Fruit fly (Drosophila melanogaster) S2 (cell line): ENCODE data around the gene sun.

Experiments used
- CG8478 ChIP-seq: fragments of >200 bp; optimal IDR thresholded peaks from 2 replicates; lab custom pipeline; 2018
- CTCF ChIP-seq, 2 experiments: fragments of >200 bp; optimal IDR thresholded peaks; 2 replicates each; lab custom pipeline; 2018

sun gene

dm6 chrX:15849021-15849420, at the start of gene sun:
Gene sun (minus strand): TSS chrX:15849258.
- TF ChIP-seq CTCF (optimal IDR thresholded peaks at IDR 0.05; lab: Kevin White, UChicago) (no peak), CG8478 (lab: Kevin White, UChicago) (no peak)

dm6 chrX:15893732-15894264, 44.7 kb upstream of the sun start:
- TF ChIP-seq CG8478 (lab: Kevin White, UChicago), result no peak
- TF ChIP-seq CTCF (optimal IDR thresholded peaks at IDR 0.05; lab: Kevin White, UChicago), result no peak

- TF ChIP-seq CTCF (optimal IDR thresholded peaks at IDR 0.05; lab: Kevin White, UChicago) (no peak), CG8478 (lab: Kevin White, UChicago) (no peak)
Observed at dm6 chrX:15891606-15892345, 42.7 kb upstream of the sun start, which contains the start of gene shi. Gene shi (plus strand): TSS chrX:15892116.

dm6 chrX:15889780-15890608, 40.9 kb upstream of the sun start, which contains the start of the genes MSBP and CG15916:
Gene MSBP (minus strand): TSS chrX:15890109.
Gene CG15916 (plus strand): TSS chrX:15890589.
- no peak for TF ChIP-seq CTCF (optimal IDR thresholded peaks at IDR 0.05; lab: Kevin White, UChicago)
- no peak for TF ChIP-seq CG8478 (lab: Kevin White, UChicago)

dm6 chrX:15888763-15889162, 39.7 kb upstream of the sun start:
- TF ChIP-seq CTCF (optimal IDR thresholded peaks at IDR 0.05; lab: Kevin White, UChicago) (no peak), CG8478 (lab: Kevin White, UChicago) (no peak)

dm6 chrX:15887247-15887616, 38.2 kb upstream of the sun start, which contains the start of gene tay:
Gene tay (minus strand): TSS chrX:15887311.
- TF ChIP-seq CG8478 (lab: Kevin White, UChicago) (no peak), CTCF (optimal IDR thresholded peaks at IDR 0.05; lab: Kevin White, UChicago) (peak in 1 of 2 experiments; percentile 33)

- peak in 1 of 2 experiments; percentile 3 for TF ChIP-seq CTCF (optimal IDR thresholded peaks at IDR 0.05; lab: Kevin White, UChicago)
- TF ChIP-seq CG8478 (lab: Kevin White, UChicago), result no peak
Observed at dm6 chrX:15886411-15887246, 37.6 kb upstream of the sun start.

- TF ChIP-seq CTCF (optimal IDR thresholded peaks at IDR 0.05; lab: Kevin White, UChicago), result no peak
Observed at dm6 chrX:15875569-15875968, 26.5 kb upstream of the sun start.

- no peak for TF ChIP-seq CTCF (optimal IDR thresholded peaks at IDR 0.05; lab: Kevin White, UChicago)
- no peak for TF ChIP-seq CG8478 (lab: Kevin White, UChicago)
Observed at dm6 chrX:15874437-15874836, 25.4 kb upstream of the sun start.

dm6 chrX:15870777-15871757, 22.0 kb upstream of the sun start:
- no peak for TF ChIP-seq CTCF (optimal IDR thresholded peaks at IDR 0.05; lab: Kevin White, UChicago)
- TF ChIP-seq CG8478 (lab: Kevin White, UChicago), result no peak

- TF ChIP-seq CG8478 (lab: Kevin White, UChicago), result no peak
- no peak for TF ChIP-seq CTCF (optimal IDR thresholded peaks at IDR 0.05; lab: Kevin White, UChicago)
Observed at dm6 chrX:15869843-15870242, 20.8 kb upstream of the sun start, which contains the start of gene CG16952. Gene CG16952 (plus strand): TSS chrX:15870183.

dm6 chrX:15868781-15869180, 19.7 kb upstream of the sun start:
- TF ChIP-seq CG8478 (lab: Kevin White, UChicago) (no peak), CTCF (optimal IDR thresholded peaks at IDR 0.05; lab: Kevin White, UChicago) (no peak)

dm6 chrX:15867863-15868262, 18.8 kb upstream of the sun start, which contains the start of gene Gapdh2:
Gene Gapdh2 (plus strand): TSS chrX:15868145.
- TF ChIP-seq CTCF (optimal IDR thresholded peaks at IDR 0.05; lab: Kevin White, UChicago) (no peak), CG8478 (lab: Kevin White, UChicago) (no peak)
